Worm (Caenorhabditis elegans) whole organism, midembryonic: ENCODE results near the gene R01B10.2.

ENCODE experiments used
- T22C8.4 ChIP-seq: fragments of 200-800 bp; sonication (Bioruptor generic); IDR thresholded peaks from 2 replicates; pipeline ENCODE4 v1.3.6; 2022; ENCODE audit warnings: missing genetic modification characterization, missing compliant biosample characterization
- cog-1 ChIP-seq: sonication (generic microtip); optimal IDR thresholded peaks from 2 replicates; lab custom pipeline; 2016; ENCODE audit warnings: missing genetic modification characterization, missing compliant biosample characterization
- flt-1 ChIP-seq: fragments of 200-800 bp; sonication (Bioruptor generic); IDR thresholded peaks from 2 replicates; pipeline ENCODE4 v1.3.6; 2022; ENCODE audit warnings: missing genetic modification characterization, missing compliant biosample characterization
- klf-2 ChIP-seq: fragments of 200-800 bp; sonication (Bioruptor generic); conservative IDR thresholded peaks from 2 replicates; pipeline ENCODE4 v1.3.6; 2022; ENCODE audit warnings: missing genetic modification reagents, missing genetic modification characterization, missing compliant biosample characterization
- ref-1 ChIP-seq: fragments of 200-800 bp; sonication (Bioruptor generic); conservative IDR thresholded peaks from 2 replicates; pipeline ENCODE4 v1.3.6; 2022; ENCODE audit warnings: missing genetic modification reagents, missing genetic modification characterization, missing compliant biosample characterization
- ztf-23 ChIP-seq: fragments of 200-800 bp; sonication (Bioruptor generic); IDR thresholded peaks from 2 replicates; pipeline ENCODE4 v1.3.6; 2022; ENCODE audit warnings: missing genetic modification reagents, missing genetic modification characterization, missing compliant biosample characterization
- ztf-29 ChIP-seq: fragments of 200-800 bp; sonication (Bioruptor generic); IDR thresholded peaks from 2 replicates; pipeline ENCODE4 v1.3.6; 2022; ENCODE audit warnings: missing genetic modification reagents, missing genetic modification characterization, missing compliant biosample characterization

ce11 chrV:6010642-6011041 lies 30.6 kb downstream of the R01B10.2 start:
- no peak for TF ChIP-seq cog-1 (tag; lab: Kevin White, UChicago)
- no peak for TF ChIP-seq klf-2 (GFP tag; lab: Robert Waterston, UW)
- no peak for TF ChIP-seq ztf-23 (GFP tag; lab: Robert Waterston, UW)
- TF ChIP-seq ref-1 (GFP tag; lab: Robert Waterston, UW): no peak
- TF ChIP-seq T22C8.4 (GFP tag; lab: Robert Waterston, UW): no peak
- TF ChIP-seq flt-1 (GFP tag; lab: Robert Waterston, UW): no peak
- no peak for TF ChIP-seq ztf-29 (GFP tag; lab: Robert Waterston, UW)
